Fruit fly (Drosophila melanogaster): ENCODE results near the gene Hayan.

- TF ChIP-seq CTCF (optimal IDR thresholded peaks at IDR 0.05) (peak; percentile 6 to 42), CG8478 (optimal IDR thresholded peaks at IDR 0.05) (no peak)
These were observed 32.5 kb upstream of the Hayan start for dm6 chrX:18515988-18516541.
